Fruit fly (Drosophila melanogaster) whole organism, embryonic: ENCODE data around the gene CG42814.

Experiments used
- ATbp ChIP-seq: fragments of 200-800 bp; sonication (Bioruptor generic); optimal IDR thresholded peaks from 2 replicates; lab custom pipeline; 2017; ENCODE audit warnings: missing biosample characterization, mild to moderate bottlenecking, missing genetic modification characterization, missing genetic modification reagents
- Antp ChIP-seq: fragments of 200-800 bp; sonication (Bioruptor generic); optimal IDR thresholded peaks from 3 replicates; lab custom pipeline; 2016; ENCODE audit warnings: missing biosample characterization, missing genetic modification characterization
- CG11504 ChIP-seq: fragments of 200-800 bp; sonication (Bioruptor generic); optimal IDR thresholded peaks from 3 replicates; lab custom pipeline; 2019; ENCODE audit warnings: missing biosample characterization, mild to moderate bottlenecking, missing genetic modification characterization, moderate library complexity
- CG12769 ChIP-seq: fragments of 200-800 bp; sonication (Bioruptor generic); optimal IDR thresholded peaks from 2 replicates; lab custom pipeline; 2019; ENCODE audit warnings: missing biosample characterization, mild to moderate bottlenecking, missing genetic modification characterization, moderate library complexity
- CG13296 ChIP-seq: fragments of 200-800 bp; sonication (Bioruptor generic); optimal IDR thresholded peaks from 3 replicates; lab custom pipeline; 2018; ENCODE audit warnings: missing biosample characterization, mild to moderate bottlenecking, missing genetic modification characterization
- CG15696 ChIP-seq: fragments of 200-800 bp; sonication (Bioruptor generic); optimal IDR thresholded peaks from 2 replicates; lab custom pipeline; 2019; ENCODE audit warnings: missing biosample characterization, mild to moderate bottlenecking, missing genetic modification characterization, moderate library complexity
- CG16813 ChIP-seq: fragments of 200-800 bp; sonication (Bioruptor generic); IDR thresholded peaks from 3 replicates; pipeline ENCODE4 v1.3.6; 2022; ENCODE audit warnings: missing biosample characterization, missing genetic modification characterization; ENCODE audit not compliant: partially characterized antibody
- CG1832 ChIP-seq: fragments of 200-800 bp; sonication (Bioruptor generic); optimal IDR thresholded peaks from 2 replicates; lab custom pipeline; 2017; ENCODE audit warnings: missing biosample characterization, mild to moderate bottlenecking, missing genetic modification characterization, inconsistent platforms
- CG30403 ChIP-seq: fragments of 200-800 bp; sonication (Bioruptor generic); optimal IDR thresholded peaks from 3 replicates; lab custom pipeline; 2016; ENCODE audit warnings: missing biosample characterization, missing genetic modification characterization
- CG30431 ChIP-seq: fragments of 200-800 bp; sonication (Bioruptor generic); optimal IDR thresholded peaks from 2 replicates; lab custom pipeline; 2017; ENCODE audit warnings: missing biosample characterization, missing genetic modification characterization
- CG31224 ChIP-seq: fragments of 200-800 bp; sonication (Bioruptor generic); IDR thresholded peaks from 2 replicates; pipeline ENCODE4 v1.3.6; 2022; ENCODE audit warnings: missing biosample characterization, missing genetic modification characterization
- CG3281 ChIP-seq: fragments of 200-800 bp; sonication (Bioruptor generic); optimal IDR thresholded peaks from 3 replicates; lab custom pipeline; 2017; ENCODE audit warnings: missing biosample characterization, mild to moderate bottlenecking, missing genetic modification characterization
- CG3726 ChIP-seq: fragments of 200-800 bp; sonication (Bioruptor generic); IDR thresholded peaks from 3 replicates; pipeline ENCODE4, ENCODE4 v1.3.6; 2022; ENCODE audit warnings: missing biosample characterization, missing genetic modification characterization
- CG4854 ChIP-seq: fragments of 200-800 bp; sonication (Bioruptor generic); optimal IDR thresholded peaks from 2 replicates; lab custom pipeline; 2016; ENCODE audit warnings: missing biosample characterization, missing genetic modification characterization, inconsistent platforms
- CG5245 ChIP-seq: fragments of 200-800 bp; sonication (Bioruptor generic); optimal IDR thresholded peaks from 3 replicates; lab custom pipeline; 2016; ENCODE audit warnings: missing biosample characterization, missing genetic modification characterization
- CG7745 ChIP-seq: fragments of 200-800 bp; sonication (Bioruptor generic); optimal IDR thresholded peaks from 2 replicates; lab custom pipeline; 2018; ENCODE audit warnings: missing biosample characterization, mild to moderate bottlenecking, missing genetic modification characterization, moderate library complexity
- CG9727 ChIP-seq: fragments of 200-800 bp; sonication (Bioruptor generic); optimal IDR thresholded peaks from 3 replicates; lab custom pipeline; 2017; ENCODE audit warnings: missing biosample characterization, mild to moderate bottlenecking, missing genetic modification characterization
- Dek ChIP-seq: fragments of 200-800 bp; sonication (Bioruptor generic); optimal IDR thresholded peaks from 3 replicates; lab custom pipeline; 2019; ENCODE audit warnings: missing biosample characterization, mild to moderate bottlenecking, missing genetic modification characterization, moderate library complexity
- Dip3 ChIP-seq: fragments of 200-800 bp; sonication (Bioruptor generic); optimal IDR thresholded peaks from 3 replicates; lab custom pipeline; 2016; ENCODE audit warnings: missing biosample characterization, missing genetic modification characterization
- Doc2 ChIP-seq: fragments of 200-800 bp; sonication (Bioruptor generic); IDR thresholded peaks from 2 replicates; pipeline ENCODE4 v1.3.6; 2022; ENCODE audit warnings: missing biosample characterization, missing genetic modification characterization
- Dref ChIP-seq: fragments of 200-800 bp; sonication (Bioruptor generic); IDR thresholded peaks from 2 replicates; pipeline ENCODE4 v1.3.6; 2022; ENCODE audit warnings: missing biosample characterization, missing genetic modification characterization
- Drgx ChIP-seq: fragments of 200-800 bp; sonication (Bioruptor generic); IDR thresholded peaks from 2 replicates; pipeline ENCODE4 v1.3.6; 2022; ENCODE audit warnings: missing biosample characterization, missing genetic modification characterization
- Gug ChIP-seq: fragments of 200-800 bp; sonication (Bioruptor generic); IDR thresholded peaks from 4 replicates; pipeline ENCODE4 v1.3.6; 2022; ENCODE audit warnings: missing biosample characterization, missing genetic modification characterization
- H2.0 ChIP-seq: fragments of 200-800 bp; sonication (Bioruptor generic); IDR thresholded peaks from 2 replicates; pipeline ENCODE4 v1.3.6; 2022; ENCODE audit warnings: missing biosample characterization, missing genetic modification characterization
- Hand ChIP-seq: fragments of 200-800 bp; sonication (Bioruptor generic); optimal IDR thresholded peaks from 2 replicates; lab custom pipeline; 2017; ENCODE audit warnings: mild to moderate bottlenecking, missing biosample characterization, missing genetic modification reagents, missing genetic modification characterization
- Hr3 ChIP-seq: fragments of 200-800 bp; sonication (Bioruptor generic); optimal IDR thresholded peaks from 3 replicates; lab custom pipeline; 2016; ENCODE audit warnings: missing biosample characterization, missing genetic modification characterization
- Kr ChIP-seq: fragments of 200-800 bp; sonication (Bioruptor generic); optimal IDR thresholded peaks from 2 replicates; lab custom pipeline; 2017; ENCODE audit warnings: missing biosample characterization, mild to moderate bottlenecking, missing genetic modification characterization
- MESR4 ChIP-seq: fragments of 200-800 bp; sonication (Bioruptor generic); optimal IDR thresholded peaks from 2 replicates; lab custom pipeline; 2018; ENCODE audit warnings: missing biosample characterization, mild to moderate bottlenecking, missing genetic modification characterization, moderate library complexity
- Mes4 ChIP-seq: fragments of 200-800 bp; sonication (Bioruptor generic); optimal IDR thresholded peaks from 2 replicates; lab custom pipeline; 2016; ENCODE audit warnings: missing biosample characterization, missing genetic modification characterization
- Myb ChIP-seq: fragments of 200-800 bp; sonication (Bioruptor generic); optimal IDR thresholded peaks from 2 replicates; lab custom pipeline; 2016; ENCODE audit warnings: missing biosample characterization, missing genetic modification characterization
- Neu2 ChIP-seq: fragments of 200-800 bp; sonication (Bioruptor generic); optimal IDR thresholded peaks from 3 replicates; lab custom pipeline; 2016; ENCODE audit warnings: missing biosample characterization, missing genetic modification characterization, borderline replicate concordance
- Opbp ChIP-seq: fragments of 200-800 bp; sonication (Bioruptor generic); IDR thresholded peaks from 3 replicates; pipeline ENCODE4 v1.3.6; 2022; ENCODE audit warnings: missing biosample characterization, missing genetic modification characterization; ENCODE audit not compliant: partially characterized antibody
- Ravus ChIP-seq: fragments of 200-800 bp; sonication (Bioruptor generic); IDR thresholded peaks from 2 replicates; pipeline ENCODE4 v1.3.6; 2022; ENCODE audit warnings: missing biosample characterization, missing genetic modification characterization
- Vsx1 ChIP-seq: fragments of 200-800 bp; sonication (Bioruptor generic); optimal IDR thresholded peaks from 2 replicates; lab custom pipeline; 2017; ENCODE audit warnings: missing biosample characterization, mild to moderate bottlenecking, missing genetic modification characterization, missing genetic modification reagents
- Xrp1 ChIP-seq: fragments of 200-800 bp; sonication (Bioruptor generic); IDR thresholded peaks from 2 replicates; pipeline ENCODE4 v1.3.6; 2022; ENCODE audit warnings: missing biosample characterization, missing genetic modification characterization
- YL-1 ChIP-seq: fragments of 200-800 bp; sonication (Bioruptor generic); optimal IDR thresholded peaks from 3 replicates; lab custom pipeline; 2017; ENCODE audit warnings: missing biosample characterization, mild to moderate bottlenecking, missing genetic modification characterization
- chif ChIP-seq, 2 experiments: fragments of 200-800 bp; sonication (Bioruptor generic); optimal IDR thresholded peaks; 3 replicates each; lab custom pipeline; 2016; ENCODE audit warnings: missing biosample characterization in 2 of 2, missing genetic modification characterization in 2 of 2
- dmrt11E ChIP-seq: fragments of 200-800 bp; sonication (Bioruptor generic); optimal IDR thresholded peaks from 3 replicates; lab custom pipeline; 2018; ENCODE audit warnings: missing biosample characterization, mild to moderate bottlenecking, missing genetic modification characterization, moderate library complexity
- en ChIP-seq: fragments of 200-800 bp; sonication (Bioruptor generic); optimal IDR thresholded peaks from 2 replicates; lab custom pipeline; 2016; ENCODE audit warnings: missing biosample characterization, missing genetic modification characterization
- fd102C ChIP-seq: fragments of 200-800 bp; sonication (Bioruptor generic); optimal IDR thresholded peaks from 2 replicates; lab custom pipeline; 2018; ENCODE audit warnings: missing biosample characterization, mild to moderate bottlenecking, missing genetic modification characterization, moderate library complexity
- fd96Cb ChIP-seq: fragments of 200-800 bp; sonication (Bioruptor generic); optimal IDR thresholded peaks from 2 replicates; lab custom pipeline; 2018; ENCODE audit warnings: missing biosample characterization, mild to moderate bottlenecking, missing genetic modification characterization, moderate library complexity
- gsb ChIP-seq: fragments of 200-800 bp; sonication (Bioruptor generic); IDR thresholded peaks from 2 replicates; pipeline ENCODE4 v1.3.6; 2022; ENCODE audit warnings: missing biosample characterization, missing genetic modification characterization
- lmd ChIP-seq: fragments of 200-800 bp; sonication (Bioruptor generic); IDR thresholded peaks from 2 replicates; pipeline ENCODE4 v1.3.6; 2022; ENCODE audit warnings: missing biosample characterization, missing genetic modification characterization
- mld ChIP-seq: fragments of 200-800 bp; sonication (Bioruptor generic); IDR thresholded peaks from 3 replicates; pipeline ENCODE4 v1.3.6; 2022; ENCODE audit warnings: missing biosample characterization, missing genetic modification characterization; ENCODE audit not compliant: partially characterized antibody
- sc ChIP-seq, 3 experiments: fragments of >200 bp in 2 of 3; fragments of 200-800 bp in 1 of 3; sonication (Bioruptor generic) in 1 of 3; optimal IDR thresholded peaks; 2 replicates in 2 of 3; 3 replicates in 1 of 3; lab custom pipeline; 2017; ENCODE audit warnings: mild to moderate bottlenecking in 1 of 3, missing biosample characterization in 1 of 3, missing genetic modification characterization in 1 of 3, missing genetic modification reagents in 1 of 3
- sima ChIP-seq: fragments of 200-800 bp; sonication (Bioruptor generic); optimal IDR thresholded peaks from 2 replicates; lab custom pipeline; 2016; ENCODE audit warnings: missing biosample characterization, missing genetic modification characterization
- trem ChIP-seq: fragments of 200-800 bp; optimal IDR thresholded peaks from 3 replicates; lab custom pipeline; 2019; ENCODE audit warnings: missing biosample characterization, mild to moderate bottlenecking, missing genetic modification characterization, moderate library complexity
- vvl ChIP-seq: fragments of 200-800 bp; sonication (Bioruptor generic); IDR thresholded peaks from 2 replicates; pipeline ENCODE4 v1.3.6; 2022; ENCODE audit warnings: missing biosample characterization, missing genetic modification characterization
- wor ChIP-seq: fragments of 200-800 bp; sonication (Bioruptor generic); IDR thresholded peaks from 2 replicates; pipeline ENCODE4 v1.3.6; 2022; ENCODE audit warnings: missing biosample characterization, missing genetic modification characterization

The CG42814 gene

DNA sequence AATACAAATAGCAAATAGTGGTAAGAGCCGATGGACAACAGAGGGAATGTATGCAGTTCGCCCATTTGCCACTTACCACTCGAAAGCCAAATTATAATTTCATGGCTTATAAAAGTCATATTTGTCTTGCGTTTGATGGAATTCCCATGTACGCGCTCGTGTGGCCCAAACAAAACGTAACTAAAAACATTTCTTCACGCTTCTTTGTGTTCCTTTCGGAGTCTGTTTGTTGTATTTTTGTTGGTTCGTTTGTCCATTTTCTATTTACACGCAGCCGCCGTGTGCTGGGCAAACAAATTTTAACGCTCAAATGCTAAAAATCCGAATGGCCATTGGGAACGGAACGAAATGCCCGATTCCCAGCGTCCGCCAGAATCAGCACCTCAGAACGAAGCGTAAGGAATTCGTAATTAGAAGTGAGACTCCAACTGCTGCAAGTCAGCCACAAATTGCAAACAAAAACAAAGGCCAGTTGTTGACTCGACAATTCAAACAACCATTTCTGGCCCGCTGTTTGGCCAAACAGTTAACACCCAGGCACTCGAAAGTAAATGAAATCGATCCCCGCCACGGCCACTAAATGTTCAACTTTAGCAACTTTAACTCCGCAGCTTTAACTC lies 20.4 kb downstream of the CG42814 start (continued):
- no peak for TF ChIP-seq CG12769 (tag; lab: Kevin White, UChicago)
- TF ChIP-seq en (GFP tag; lab: Kevin White, UChicago), result peak; percentile 2
- peak; percentile 18 for TF ChIP-seq YL-1
- TF ChIP-seq H2.0 (GFP tag; lab: Robert Waterston, UW), result 0 out of 2 replicates have a peak, but pooled peaks have one; percentile 38
- no peak for TF ChIP-seq CG3281
- peak; percentile 66 for TF ChIP-seq fd102C
- peak; percentile 68; the same call in 1 of the 2 replicates for TF ChIP-seq Xrp1 (GFP tag; lab: Robert Waterston, UW)
- peak in 1 of 2 experiments; percentile 15 for TF ChIP-seq chif (GFP tag; optimal IDR thresholded peaks at IDR 0.05; lab: Kevin White, UChicago)
- TF ChIP-seq Mes4, result peak; percentile 37
- TF ChIP-seq Vsx1 (GFP tag; lab: Kevin White, UChicago), result peak; percentile 54
- TF ChIP-seq CG9727, result peak; percentile 69
- TF ChIP-seq Myb (GFP tag; lab: Kevin White, UChicago), result no peak
- TF ChIP-seq wor (GFP tag; lab: Robert Waterston, UW), result no peak
- TF ChIP-seq Antp, result peak; percentile 1
- TF ChIP-seq gsb, result no peak
- no peak for TF ChIP-seq CG30431 (GFP tag; lab: Kevin White, UChicago)
- TF ChIP-seq lmd, result no peak
- no peak for TF ChIP-seq sima
- TF ChIP-seq Neu2 (GFP tag; lab: Kevin White, UChicago), result no peak
- no peak for TF ChIP-seq CG31224 (GFP tag; lab: Robert Waterston, UW)
- TF ChIP-seq trem, result no peak
- no peak for TF ChIP-seq Dek (tag; lab: Kevin White, UChicago)
- no peak for TF ChIP-seq Drgx (GFP tag; lab: Robert Waterston, UW)
- no peak for TF ChIP-seq Hr3 (GFP tag; lab: Kevin White, UChicago)
- no peak for TF ChIP-seq Opbp
- TF ChIP-seq Ravus, result no peak
- no peak for TF ChIP-seq CG30403 (GFP tag; lab: Kevin White, UChicago)
- no peak for TF ChIP-seq CG5245
- 0 out of 3 replicates have a peak, but pooled peaks have one; percentile 42 for TF ChIP-seq CG3726 (GFP tag; lab: Robert Waterston, UW)
- TF ChIP-seq CG11504 (tag; lab: Kevin White, UChicago), result peak; percentile 24
- peak; percentile 73 for TF ChIP-seq CG15696
- TF ChIP-seq sc (optimal IDR thresholded peaks at IDR 0.05; lab: Kevin White, UChicago), result no peak
- TF ChIP-seq sc (GFP tag; optimal IDR thresholded peaks at IDR 0.05; lab: Kevin White, UChicago), result peak; percentile 26
- no peak for TF ChIP-seq CG4854
- TF ChIP-seq vvl (GFP tag; lab: Robert Waterston, UW), result no peak
- TF ChIP-seq CG16813 (GFP tag; lab: Robert Waterston, UW), result no peak
- TF ChIP-seq Kr (GFP tag; lab: Kevin White, UChicago), result no peak
- TF ChIP-seq Gug (GFP tag; lab: Robert Waterston, UW), result no peak
- peak; percentile 79 for TF ChIP-seq ATbp (GFP tag; lab: Kevin White, UChicago)
- TF ChIP-seq Dip3 (GFP tag; lab: Kevin White, UChicago), result no peak
- no peak for TF ChIP-seq mld (GFP tag; lab: Robert Waterston, UW)
- TF ChIP-seq Hand (GFP tag; lab: Kevin White, UChicago), result no peak
- no peak for TF ChIP-seq CG1832 (GFP tag; lab: Kevin White, UChicago)
- TF ChIP-seq dmrt11E (tag; lab: Kevin White, UChicago), result peak; percentile 4
- no peak for TF ChIP-seq Doc2 (GFP tag; lab: Robert Waterston, UW)
- peak; percentile 32 for TF ChIP-seq CG7745 (tag; lab: Kevin White, UChicago)
- peak; percentile 0 for TF ChIP-seq fd96Cb (tag; lab: Kevin White, UChicago)
- no peak for TF ChIP-seq MESR4 (GFP tag; lab: Kevin White, UChicago)
- TF ChIP-seq Dref (GFP tag; lab: Robert Waterston, UW), result no peak
- peak; percentile 22 for TF ChIP-seq CG13296 (GFP tag; lab: Kevin White, UChicago)
